Fruit fly (Drosophila melanogaster): Measurements from ENCODE around the gene Cpr62Bc.

DNA sequence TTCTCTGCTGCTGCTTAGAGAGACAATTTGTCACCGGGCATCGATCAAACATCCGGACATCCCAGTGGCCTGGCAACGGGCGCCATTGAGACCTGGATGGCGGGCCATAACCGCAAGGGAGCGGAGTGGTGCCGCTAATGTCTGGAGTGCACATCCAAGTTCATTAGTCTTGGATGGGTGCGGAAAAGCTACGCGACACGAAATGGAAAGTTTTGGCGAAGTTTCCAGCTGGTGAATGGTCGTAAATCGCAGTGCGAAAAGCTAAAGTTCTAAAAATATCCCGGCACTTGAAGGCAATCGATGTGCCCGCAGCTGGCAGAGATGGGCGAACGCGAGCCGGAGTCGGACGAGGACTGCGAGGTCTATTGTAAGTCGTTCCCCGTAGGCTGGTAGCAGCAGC, 27.8 kb upstream of the Cpr62Bc start, which contains the start of gene CG13924:
- TF ChIP-seq EcR (GFP tag; optimal IDR thresholded peaks at IDR 0.05): no peak
- TF ChIP-seq gl (tag; optimal IDR thresholded peaks at IDR 0.05): no peak
- no peak for TF ChIP-seq fd96Ca (GFP tag; IDR thresholded peaks at IDR 0.05)
- TF ChIP-seq D1 (tag; optimal IDR thresholded peaks at IDR 0.05): no peak
- TF ChIP-seq CG15710 (tag; optimal IDR thresholded peaks at IDR 0.05): no peak
- no peak for TF ChIP-seq CG8159 (tag; optimal IDR thresholded peaks at IDR 0.05)
- TF ChIP-seq Ets98B (GFP tag; IDR thresholded peaks at IDR 0.05): no peak

Data from whole organism, pupa.